Fruit fly (Drosophila melanogaster) whole organism, embryonic: Measurements from ENCODE around the gene CG12194.

Experiments used
- ATbp ChIP-seq: fragments of 200-800 bp; sonication (Bioruptor generic); optimal IDR thresholded peaks from 2 replicates; lab custom pipeline; 2017; ENCODE audit warnings: missing biosample characterization, mild to moderate bottlenecking, missing genetic modification characterization, missing genetic modification reagents
- CG10209 ChIP-seq: fragments of 200-800 bp; sonication (Bioruptor generic); optimal IDR thresholded peaks from 3 replicates; lab custom pipeline; 2017; ENCODE audit warnings: missing biosample characterization, mild to moderate bottlenecking, missing genetic modification characterization, missing genetic modification reagents
- CG12942 ChIP-seq: fragments of 200-800 bp; sonication (Bioruptor generic); optimal IDR thresholded peaks from 3 replicates; lab custom pipeline; 2016; ENCODE audit warnings: missing biosample characterization, missing genetic modification characterization
- CG13296 ChIP-seq: fragments of 200-800 bp; sonication (Bioruptor generic); optimal IDR thresholded peaks from 3 replicates; lab custom pipeline; 2018; ENCODE audit warnings: missing biosample characterization, mild to moderate bottlenecking, missing genetic modification characterization
- CG14441 ChIP-seq: fragments of 200-800 bp; sonication (Bioruptor generic); IDR thresholded peaks from 2 replicates; pipeline ENCODE4 v1.3.6; 2022; ENCODE audit warnings: missing biosample characterization, missing genetic modification characterization
- CG15073 ChIP-seq: fragments of 200-800 bp; sonication (Bioruptor generic); optimal IDR thresholded peaks from 2 replicates; lab custom pipeline; 2016; ENCODE audit warnings: missing biosample characterization, missing genetic modification characterization
- CG16815 ChIP-seq: fragments of 200-800 bp; sonication (Bioruptor generic); optimal IDR thresholded peaks from 3 replicates; lab custom pipeline; 2017; ENCODE audit warnings: missing biosample characterization, mild to moderate bottlenecking, missing genetic modification characterization
- CG17361 ChIP-seq: fragments of 200-800 bp; sonication (Bioruptor generic); IDR thresholded peaks from 3 replicates; pipeline ENCODE4 v1.3.6; 2022; ENCODE audit warnings: missing biosample characterization, missing genetic modification characterization
- CG17912 ChIP-seq: fragments of 200-800 bp; sonication (Bioruptor generic); optimal IDR thresholded peaks from 2 replicates; lab custom pipeline; 2018; ENCODE audit warnings: missing biosample characterization, mild to moderate bottlenecking, missing genetic modification characterization
- CG18262 ChIP-seq: fragments of 200-800 bp; optimal IDR thresholded peaks from 3 replicates; lab custom pipeline; 2019; ENCODE audit warnings: missing biosample characterization, mild to moderate bottlenecking, missing genetic modification characterization, moderate library complexity
- CG2120 ChIP-seq: fragments of 200-800 bp; sonication (Bioruptor generic); optimal IDR thresholded peaks from 3 replicates; lab custom pipeline; 2016; ENCODE audit warnings: missing biosample characterization, missing genetic modification characterization
- CG2202 ChIP-seq: fragments of 200-800 bp; sonication (Bioruptor generic); optimal IDR thresholded peaks from 2 replicates; lab custom pipeline; 2018; ENCODE audit warnings: missing biosample characterization, mild to moderate bottlenecking, missing genetic modification characterization
- CG30020 ChIP-seq: fragments of 200-800 bp; optimal IDR thresholded peaks from 2 replicates; lab custom pipeline; 2019; ENCODE audit warnings: missing biosample characterization, mild to moderate bottlenecking, missing genetic modification characterization, moderate library complexity
- CG33213 ChIP-seq: fragments of 200-800 bp; sonication (Bioruptor generic); optimal IDR thresholded peaks from 3 replicates; lab custom pipeline; 2016; ENCODE audit warnings: missing biosample characterization, missing genetic modification characterization
- CG3407 ChIP-seq: fragments of 200-800 bp; sonication (Bioruptor generic); optimal IDR thresholded peaks from 2 replicates; lab custom pipeline; 2018; ENCODE audit warnings: missing biosample characterization, mild to moderate bottlenecking, missing genetic modification characterization
- CG34376 ChIP-seq: fragments of 200-800 bp; sonication (Bioruptor generic); optimal IDR thresholded peaks from 2 replicates; lab custom pipeline; 2018; ENCODE audit warnings: missing biosample characterization, mild to moderate bottlenecking, missing genetic modification characterization
- CG4424 ChIP-seq: fragments of 200-800 bp; sonication (Bioruptor generic); optimal IDR thresholded peaks from 3 replicates; lab custom pipeline; 2016; ENCODE audit warnings: missing biosample characterization, missing genetic modification characterization
- CG6254 ChIP-seq: fragments of 200-800 bp; sonication (Bioruptor generic); optimal IDR thresholded peaks from 3 replicates; lab custom pipeline; 2017; ENCODE audit warnings: mild to moderate bottlenecking, missing biosample characterization, missing genetic modification reagents, missing genetic modification characterization
- CG9437 ChIP-seq: fragments of 200-800 bp; sonication (Bioruptor generic); optimal IDR thresholded peaks from 2 replicates; lab custom pipeline; 2018; ENCODE audit warnings: missing biosample characterization, mild to moderate bottlenecking, missing genetic modification characterization
- CrebB ChIP-seq: fragments of 200-800 bp; sonication (Bioruptor generic); optimal IDR thresholded peaks from 3 replicates; lab custom pipeline; 2018; ENCODE audit warnings: missing biosample characterization, mild to moderate bottlenecking, missing genetic modification characterization
- Dek ChIP-seq: fragments of 200-800 bp; sonication (Bioruptor generic); optimal IDR thresholded peaks from 3 replicates; lab custom pipeline; 2019; ENCODE audit warnings: missing biosample characterization, mild to moderate bottlenecking, missing genetic modification characterization, moderate library complexity
- Dfd ChIP-seq, 2 experiments: fragments of >200 bp; optimal IDR thresholded peaks; 2 replicates each; lab custom pipeline; 2017; ENCODE audit warnings: missing biosample characterization in 2 of 2, missing genetic modification characterization in 2 of 2
- HLH3B ChIP-seq: fragments of 200-800 bp; sonication (Bioruptor generic); IDR thresholded peaks from 2 replicates; pipeline ENCODE4 v1.3.6; 2022; ENCODE audit warnings: missing biosample characterization, missing genetic modification characterization
- Jarid2 ChIP-seq: fragments of 200-800 bp; sonication (Bioruptor generic); optimal IDR thresholded peaks from 3 replicates; lab custom pipeline; 2017; ENCODE audit warnings: mild to moderate bottlenecking, missing biosample characterization, missing genetic modification reagents, missing genetic modification characterization
- Max ChIP-seq: fragments of 200-800 bp; sonication (Bioruptor generic); optimal IDR thresholded peaks from 2 replicates; lab custom pipeline; 2016; ENCODE audit warnings: missing biosample characterization, mild to moderate bottlenecking, missing genetic modification characterization
- Mrtf ChIP-seq: fragments of 200-800 bp; sonication (Bioruptor generic); IDR thresholded peaks from 3 replicates; pipeline ENCODE4 v1.3.6; 2022; ENCODE audit warnings: missing biosample characterization, missing genetic modification characterization
- Oli ChIP-seq: fragments of 200-800 bp; sonication (Bioruptor generic); optimal IDR thresholded peaks from 2 replicates; lab custom pipeline; 2018; ENCODE audit warnings: missing biosample characterization, mild to moderate bottlenecking, missing genetic modification characterization, moderate library complexity
- Pdp1 ChIP-seq, 2 experiments: fragments of 200-800 bp; sonication (Bioruptor generic); optimal IDR thresholded peaks; 3 replicates each; lab custom pipeline; 2016; ENCODE audit warnings: missing biosample characterization in 2 of 2, missing genetic modification characterization in 2 of 2, mild to moderate bottlenecking in 1 of 2, moderate library complexity in 1 of 2
- Usf ChIP-seq: fragments of 200-800 bp; sonication (Bioruptor generic); optimal IDR thresholded peaks from 2 replicates; lab custom pipeline; 2017; ENCODE audit warnings: missing genotype, missing biosample characterization, missing genetic modification characterization
- bab2 ChIP-seq: fragments of 200-800 bp; sonication (Bioruptor generic); optimal IDR thresholded peaks from 2 replicates; lab custom pipeline; 2016; ENCODE audit warnings: missing biosample characterization, missing genetic modification characterization
- dpn ChIP-seq, 2 experiments: fragments of 200-800 bp; sonication (Bioruptor generic); optimal IDR thresholded peaks; 3 replicates each; lab custom pipeline; 2016; ENCODE audit warnings: missing biosample characterization in 2 of 2, missing genetic modification characterization in 2 of 2
- en ChIP-seq: fragments of 200-800 bp; sonication (Bioruptor generic); optimal IDR thresholded peaks from 2 replicates; lab custom pipeline; 2016; ENCODE audit warnings: missing biosample characterization, missing genetic modification characterization
- exex ChIP-seq: fragments of 200-800 bp; sonication (Bioruptor generic); optimal IDR thresholded peaks from 4 replicates; lab custom pipeline; 2018; ENCODE audit warnings: missing biosample characterization, mild to moderate bottlenecking, missing genetic modification characterization, moderate library complexity
- fd96Cb ChIP-seq: fragments of 200-800 bp; sonication (Bioruptor generic); optimal IDR thresholded peaks from 2 replicates; lab custom pipeline; 2018; ENCODE audit warnings: missing biosample characterization, mild to moderate bottlenecking, missing genetic modification characterization, moderate library complexity
- lov ChIP-seq, 2 experiments: fragments of 200-800 bp in 1 of 2; fragments of >200 bp in 1 of 2; sonication (Bioruptor generic) in 1 of 2; IDR thresholded peaks in 1 of 2; optimal IDR thresholded peaks in 1 of 2; 2 replicates in 1 of 2; 3 replicates in 1 of 2; pipeline versions ENCODE4 v1.3.6 to Lab custom; 2017 to 2022; ENCODE audit warnings: missing biosample characterization in 1 of 2, missing genetic modification characterization in 1 of 2
- mld ChIP-seq: fragments of 200-800 bp; sonication (Bioruptor generic); IDR thresholded peaks from 3 replicates; pipeline ENCODE4 v1.3.6; 2022; ENCODE audit warnings: missing biosample characterization, missing genetic modification characterization; ENCODE audit not compliant: partially characterized antibody
- oc ChIP-seq: fragments of 200-800 bp; sonication (Bioruptor generic); optimal IDR thresholded peaks from 2 replicates; lab custom pipeline; 2018; ENCODE audit warnings: missing biosample characterization, mild to moderate bottlenecking, missing genetic modification characterization, moderate library complexity
- psq ChIP-seq: fragments of 200-800 bp; sonication (Bioruptor generic); optimal IDR thresholded peaks from 2 replicates; lab custom pipeline; 2017; ENCODE audit warnings: missing biosample characterization, missing genetic modification characterization
- pum ChIP-seq: fragments of 200-800 bp; sonication (Bioruptor generic); optimal IDR thresholded peaks from 2 replicates; lab custom pipeline; 2016; ENCODE audit warnings: missing biosample characterization, missing genetic modification characterization
- ro ChIP-seq: fragments of 200-800 bp; sonication (Bioruptor generic); IDR thresholded peaks from 2 replicates; pipeline ENCODE4 v1.3.6; 2022; ENCODE audit warnings: missing biosample characterization, missing genetic modification characterization
- sc ChIP-seq, 3 experiments: fragments of >200 bp in 2 of 3; fragments of 200-800 bp in 1 of 3; sonication (Bioruptor generic) in 1 of 3; optimal IDR thresholded peaks; 2 replicates in 2 of 3; 3 replicates in 1 of 3; lab custom pipeline; 2017; ENCODE audit warnings: mild to moderate bottlenecking in 1 of 3, missing biosample characterization in 1 of 3, missing genetic modification characterization in 1 of 3, missing genetic modification reagents in 1 of 3
- sens ChIP-seq: fragments of 200-800 bp; sonication (Bioruptor generic); peaks from one replicate; lab custom pipeline; 2016; ENCODE audit warnings: missing biosample characterization, missing genetic modification characterization
- so ChIP-seq: fragments of 200-800 bp; sonication (Bioruptor generic); IDR thresholded peaks from 3 replicates; pipeline ENCODE4 v1.3.6; 2022; ENCODE audit warnings: missing biosample characterization, missing genetic modification characterization
- sqz ChIP-seq: fragments of 200-800 bp; sonication (Bioruptor generic); optimal IDR thresholded peaks from 3 replicates; lab custom pipeline; 2018; ENCODE audit warnings: missing biosample characterization, mild to moderate bottlenecking, missing genetic modification characterization
- tap ChIP-seq: fragments of 200-800 bp; optimal IDR thresholded peaks from 3 replicates; lab custom pipeline; 2019; ENCODE audit warnings: missing biosample characterization, mild to moderate bottlenecking, missing genetic modification characterization, moderate library complexity
- tgo ChIP-seq: fragments of 200-800 bp; sonication (Bioruptor generic); IDR thresholded peaks from 3 replicates; pipeline ENCODE4 v1.3.6; 2022; ENCODE audit warnings: missing biosample characterization, missing genetic modification characterization
- wdn ChIP-seq: fragments of 200-800 bp; sonication (Bioruptor generic); IDR thresholded peaks from 2 replicates; pipeline ENCODE4 v1.3.6; 2022; ENCODE audit warnings: missing biosample characterization, missing genetic modification characterization

CG12194 gene

dm6 chr2L:4887382-4888219 is 49.5 kb downstream of the CG12194 start (continued):
- TF ChIP-seq CrebB (tag; lab: Kevin White, UChicago) (peak; percentile 27), CG3407 (no peak), mld (GFP tag; lab: Robert Waterston, UW) (no peak), so (GFP tag; lab: Robert Waterston, UW) (peak; percentile 57; the same call in 1 of the 3 replicates), dpn (GFP tag; optimal IDR thresholded peaks at IDR 0.05; lab: Kevin White, UChicago) (peak in 1 of 2 experiments; percentile 41), CG34376 (GFP tag; lab: Kevin White, UChicago) (no peak), oc (no peak), CG17361 (GFP tag; lab: Robert Waterston, UW) (peak; percentile 57; the same call in 1 of the 3 replicates), tap (tag; lab: Kevin White, UChicago) (peak; percentile 68), CG9437 (peak; percentile 3), CG2202 (tag; lab: Kevin White, UChicago) (no peak), CG14441 (GFP tag; lab: Robert Waterston, UW) (peak; percentile 77), pum (GFP tag; lab: Kevin White, UChicago) (no peak), HLH3B (GFP tag; lab: Robert Waterston, UW) (peak; percentile 66), sc (optimal IDR thresholded peaks at IDR 0.05; lab: Kevin White, UChicago) (no peak), sc (GFP tag; optimal IDR thresholded peaks at IDR 0.05; lab: Kevin White, UChicago) (peak; percentile 23), tgo (GFP tag; lab: Robert Waterston, UW) (peak; percentile 70; the same call in 2 of the 3 replicates), Max (GFP tag; lab: Kevin White, UChicago) (no peak), Dfd (GFP tag; optimal IDR thresholded peaks at IDR 0.05; lab: Kevin White, UChicago) (no peak), Usf (GFP tag; lab: Kevin White, UChicago) (peak; percentile 21), bab2 (GFP tag; lab: Kevin White, UChicago) (peak; percentile 31), fd96Cb (tag; lab: Kevin White, UChicago) (peak; percentile 45), CG17912 (GFP tag; lab: Kevin White, UChicago) (no peak), Pdp1 (GFP tag; optimal IDR thresholded peaks at IDR 0.05; lab: Kevin White, UChicago) (peak; percentile 0 to 23), Jarid2 (GFP tag; lab: Kevin White, UChicago) (no peak), wdn (peak; percentile 49; the same call in 1 of the 2 replicates), CG10209 (GFP tag; lab: Kevin White, UChicago) (peak; percentile 36), CG13296 (GFP tag; lab: Kevin White, UChicago) (peak; percentile 26), lov (optimal IDR thresholded peaks at IDR 0.05; lab: Kevin White, UChicago) (no peak), lov (GFP tag; IDR thresholded peaks at IDR 0.05; lab: Robert Waterston, UW) (peak; percentile 54; the same call in 1 of the 3 replicates), CG6254 (peak; percentile 22), CG16815 (GFP tag; lab: Kevin White, UChicago) (peak; percentile 57), CG18262 (peak; percentile 25), sqz (GFP tag; lab: Kevin White, UChicago) (no peak), exex (tag; lab: Kevin White, UChicago) (no peak), CG2120 (GFP tag; lab: Kevin White, UChicago) (peak; percentile 48), Dek (tag; lab: Kevin White, UChicago) (peak; percentile 40), CG4424 (GFP tag; lab: Kevin White, UChicago) (peak; percentile 45), CG15073 (GFP tag; lab: Kevin White, UChicago) (no peak), psq (GFP tag; lab: Kevin White, UChicago) (no peak), en (GFP tag; lab: Kevin White, UChicago) (no peak), ATbp (GFP tag; lab: Kevin White, UChicago) (peak; percentile 50), CG12942 (GFP tag; lab: Kevin White, UChicago) (peak; percentile 17), CG33213 (GFP tag; lab: Kevin White, UChicago) (peak; percentile 30), sens (peak; percentile 95), Oli (tag; lab: Kevin White, UChicago) (peak; percentile 70), CG30020 (no peak), ro (peak; percentile 56; the same call in 1 of the 2 replicates), Mrtf (GFP tag; lab: Robert Waterston, UW) (peak; percentile 59; the same call in 2 of the 3 replicates)
